Fruit fly (Drosophila melanogaster) whole organism, embryonic: ENCODE measurements around the gene AhcyL1.

ENCODE experiments used
- Abd-B ChIP-seq: fragments of 200-800 bp; sonication (Bioruptor generic); optimal IDR thresholded peaks from 2 replicates; lab custom pipeline; 2018; ENCODE audit warnings: missing biosample characterization, mild to moderate bottlenecking, missing genetic modification characterization, moderate library complexity
- Aef1 ChIP-seq: fragments of 200-800 bp; sonication (Bioruptor generic); IDR thresholded peaks from 3 replicates; pipeline ENCODE4 v1.3.6; 2022; ENCODE audit warnings: missing biosample characterization, missing genetic modification characterization
- CG11695 ChIP-seq: fragments of 200-800 bp; sonication (Bioruptor generic); IDR thresholded peaks from 3 replicates; pipeline ENCODE4 v1.3.6; 2022; ENCODE audit warnings: missing biosample characterization, missing genetic modification characterization
- CG11696 ChIP-seq: fragments of 200-800 bp; sonication (Bioruptor generic); IDR thresholded peaks from 2 replicates; pipeline ENCODE4 v1.3.6; 2022; ENCODE audit warnings: missing biosample characterization, missing genetic modification characterization
- CG12155 ChIP-seq: fragments of 200-800 bp; sonication (Bioruptor generic); optimal IDR thresholded peaks from 3 replicates; lab custom pipeline; 2016; ENCODE audit warnings: missing biosample characterization, missing genetic modification characterization
- CG1233 ChIP-seq: fragments of 200-800 bp; sonication (Bioruptor generic); optimal IDR thresholded peaks from 4 replicates; lab custom pipeline; 2018; ENCODE audit warnings: missing biosample characterization, mild to moderate bottlenecking, missing genetic modification characterization
- CG12659 ChIP-seq: fragments of 200-800 bp; sonication (Bioruptor generic); optimal IDR thresholded peaks from 3 replicates; lab custom pipeline; 2017; ENCODE audit warnings: mild to moderate bottlenecking, missing biosample characterization, missing genetic modification reagents, missing genetic modification characterization
- CG14050 ChIP-seq: fragments of 200-800 bp; sonication (Bioruptor generic); IDR thresholded peaks from 3 replicates; pipeline ENCODE4 v1.3.6; 2022; ENCODE audit warnings: missing biosample characterization, missing genetic modification characterization
- CG17912 ChIP-seq: fragments of 200-800 bp; sonication (Bioruptor generic); optimal IDR thresholded peaks from 2 replicates; lab custom pipeline; 2018; ENCODE audit warnings: missing biosample characterization, mild to moderate bottlenecking, missing genetic modification characterization
- CG1792 ChIP-seq: fragments of 200-800 bp; sonication (Bioruptor generic); optimal IDR thresholded peaks from 2 replicates; lab custom pipeline; 2016; ENCODE audit warnings: missing biosample characterization, missing genetic modification characterization
- CG1832 ChIP-seq: fragments of 200-800 bp; sonication (Bioruptor generic); optimal IDR thresholded peaks from 2 replicates; lab custom pipeline; 2017; ENCODE audit warnings: missing biosample characterization, mild to moderate bottlenecking, missing genetic modification characterization, inconsistent platforms
- CG2712 ChIP-seq: fragments of 200-800 bp; optimal IDR thresholded peaks from 3 replicates; lab custom pipeline; 2019; ENCODE audit warnings: missing biosample characterization, mild to moderate bottlenecking, missing genetic modification characterization, moderate library complexity
- CG31224 ChIP-seq: fragments of 200-800 bp; sonication (Bioruptor generic); IDR thresholded peaks from 2 replicates; pipeline ENCODE4 v1.3.6; 2022; ENCODE audit warnings: missing biosample characterization, missing genetic modification characterization
- CG42726 ChIP-seq: fragments of 200-800 bp; sonication (Bioruptor generic); IDR thresholded peaks from 2 replicates; pipeline ENCODE4 v1.3.6; 2022; ENCODE audit warnings: missing biosample characterization, missing genetic modification characterization; ENCODE audit not compliant: partially characterized antibody
- CG6689 ChIP-seq: fragments of 200-800 bp; sonication (Bioruptor generic); IDR thresholded peaks from 2 replicates; pipeline ENCODE4 v1.3.6; 2022; ENCODE audit warnings: missing biosample characterization, missing genetic modification characterization
- CG6765 ChIP-seq: fragments of 200-800 bp; sonication (Bioruptor generic); optimal IDR thresholded peaks from 3 replicates; lab custom pipeline; 2017; ENCODE audit warnings: missing biosample characterization, mild to moderate bottlenecking, missing genetic modification characterization
- CG7839 ChIP-seq: fragments of 200-800 bp; sonication (Bioruptor generic); optimal IDR thresholded peaks from 3 replicates; lab custom pipeline; 2018; ENCODE audit warnings: missing biosample characterization, mild to moderate bottlenecking, missing genetic modification characterization, moderate library complexity
- CG8478 ChIP-seq: fragments of >200 bp; optimal IDR thresholded peaks from 2 replicates; lab custom pipeline; 2018
- D19A ChIP-seq: fragments of 200-800 bp; optimal IDR thresholded peaks from 3 replicates; lab custom pipeline; 2019; ENCODE audit warnings: missing biosample characterization, mild to moderate bottlenecking, missing genetic modification characterization, moderate library complexity
- Dek ChIP-seq: fragments of 200-800 bp; sonication (Bioruptor generic); optimal IDR thresholded peaks from 3 replicates; lab custom pipeline; 2019; ENCODE audit warnings: missing biosample characterization, mild to moderate bottlenecking, missing genetic modification characterization, moderate library complexity
- Doc2 ChIP-seq: fragments of 200-800 bp; sonication (Bioruptor generic); IDR thresholded peaks from 2 replicates; pipeline ENCODE4 v1.3.6; 2022; ENCODE audit warnings: missing biosample characterization, missing genetic modification characterization
- Drgx ChIP-seq: fragments of 200-800 bp; sonication (Bioruptor generic); IDR thresholded peaks from 2 replicates; pipeline ENCODE4 v1.3.6; 2022; ENCODE audit warnings: missing biosample characterization, missing genetic modification characterization
- E2f2 ChIP-seq: fragments of 200-800 bp; sonication (Bioruptor generic); IDR thresholded peaks from 2 replicates; pipeline ENCODE4 v1.3.6; 2022; ENCODE audit warnings: missing biosample characterization, missing genetic modification characterization
- Elba2 ChIP-seq: fragments of 200-800 bp; sonication (Bioruptor generic); optimal IDR thresholded peaks from 3 replicates; lab custom pipeline; 2016; ENCODE audit warnings: missing biosample characterization, missing genetic modification characterization
- Ets65A ChIP-seq: fragments of 200-800 bp; sonication (Bioruptor generic); peaks from one replicate; lab custom pipeline; 2016; ENCODE audit warnings: missing biosample characterization, missing genetic modification characterization
- GATAe ChIP-seq: fragments of 200-800 bp; sonication (Bioruptor generic); conservative IDR thresholded peaks from 2 replicates; pipeline ENCODE4 v1.3.6; 2022; ENCODE audit warnings: missing biosample characterization, missing genetic modification characterization
- H2.0 ChIP-seq: fragments of 200-800 bp; sonication (Bioruptor generic); IDR thresholded peaks from 2 replicates; pipeline ENCODE4 v1.3.6; 2022; ENCODE audit warnings: missing biosample characterization, missing genetic modification characterization
- Lim3 ChIP-seq: fragments of 200-800 bp; sonication (Bioruptor generic); IDR thresholded peaks from 2 replicates; pipeline ENCODE4 v1.3.6; 2022; ENCODE audit warnings: missing biosample characterization, missing genetic modification characterization
- Pdp1 ChIP-seq, 2 experiments: fragments of 200-800 bp; sonication (Bioruptor generic); optimal IDR thresholded peaks; 3 replicates each; lab custom pipeline; 2016; ENCODE audit warnings: missing biosample characterization in 2 of 2, missing genetic modification characterization in 2 of 2, mild to moderate bottlenecking in 1 of 2, moderate library complexity in 1 of 2
- Sox100B ChIP-seq: fragments of 200-800 bp; sonication (Bioruptor generic); optimal IDR thresholded peaks from 3 replicates; lab custom pipeline; 2018; ENCODE audit warnings: missing biosample characterization, mild to moderate bottlenecking, missing genetic modification characterization
- abd-A ChIP-seq: fragments of 200-800 bp; sonication (Bioruptor generic); optimal IDR thresholded peaks from 3 replicates; lab custom pipeline; 2019; ENCODE audit warnings: missing biosample characterization, mild to moderate bottlenecking, missing genetic modification characterization, moderate library complexity
- chm ChIP-seq: fragments of 200-800 bp; sonication (Bioruptor generic); IDR thresholded peaks from 2 replicates; pipeline ENCODE4 v1.3.6; 2022; ENCODE audit warnings: missing biosample characterization, missing genetic modification characterization
- ci ChIP-seq: fragments of 200-800 bp; sonication (Bioruptor generic); IDR thresholded peaks from 3 replicates; pipeline ENCODE4 v1.3.6; 2022; ENCODE audit warnings: missing biosample characterization, missing genetic modification characterization
- crol ChIP-seq: fragments of 200-800 bp; sonication (Bioruptor generic); IDR thresholded peaks from 2 replicates; pipeline ENCODE4 v1.3.6; 2022; ENCODE audit warnings: missing biosample characterization, missing genetic modification characterization
- danr ChIP-seq: fragments of 200-800 bp; sonication (Bioruptor generic); IDR thresholded peaks from 2 replicates; pipeline ENCODE4 v1.3.6; 2022; ENCODE audit warnings: missing biosample characterization, missing genetic modification characterization
- emc ChIP-seq: fragments of 200-800 bp; sonication (Bioruptor generic); optimal IDR thresholded peaks from 2 replicates; lab custom pipeline; 2016; ENCODE audit warnings: missing biosample characterization, missing genetic modification characterization
- eve ChIP-seq, 2 experiments: fragments of >200 bp; optimal IDR thresholded peaks; 2 replicates each; lab custom pipeline; 2017; ENCODE audit warnings: missing biosample characterization in 2 of 2, missing genetic modification characterization in 2 of 2
- ewg ChIP-seq: fragments of 200-800 bp; sonication (Bioruptor generic); optimal IDR thresholded peaks from 3 replicates; lab custom pipeline; 2017; ENCODE audit warnings: mild to moderate bottlenecking, missing biosample characterization, missing genetic modification reagents, missing genetic modification characterization
- fru ChIP-seq: fragments of >200 bp; optimal IDR thresholded peaks from 2 replicates; lab custom pipeline; 2017
- grau ChIP-seq: fragments of 200-800 bp; optimal IDR thresholded peaks from 3 replicates; lab custom pipeline; 2019; ENCODE audit warnings: missing biosample characterization, mild to moderate bottlenecking, missing genetic modification characterization, moderate library complexity
- hkb ChIP-seq, 2 experiments: fragments of 200-800 bp in 1 of 2; fragments of >200 bp in 1 of 2; sonication (Bioruptor generic) in 1 of 2; IDR thresholded peaks in 1 of 2; optimal IDR thresholded peaks in 1 of 2; 2 replicates each; pipeline versions ENCODE4 v1.3.6 to Lab custom; 2017 to 2022; ENCODE audit warnings: missing biosample characterization in 1 of 2, missing genetic modification characterization in 1 of 2
- insv ChIP-seq, 2 experiments: fragments of 200-800 bp; sonication (Bioruptor generic); optimal IDR thresholded peaks; 3 replicates each; lab custom pipeline; 2016 to 2018; ENCODE audit warnings: missing biosample characterization in 2 of 2, missing genetic modification characterization in 2 of 2
- nerfin-1 ChIP-seq: fragments of 200-800 bp; sonication (Bioruptor generic); optimal IDR thresholded peaks from 3 replicates; lab custom pipeline; 2019; ENCODE audit warnings: missing biosample characterization, mild to moderate bottlenecking, missing genetic modification characterization, moderate library complexity
- rib ChIP-seq: fragments of 200-800 bp; sonication (Bioruptor generic); IDR thresholded peaks from 2 replicates; pipeline ENCODE4 v1.3.6; 2022; ENCODE audit warnings: missing biosample characterization, missing genetic modification characterization
- seq ChIP-seq: fragments of 200-800 bp; sonication (Bioruptor generic); IDR thresholded peaks from 2 replicates; pipeline ENCODE4 v1.3.6; 2022; ENCODE audit warnings: missing biosample characterization, missing genetic modification characterization
- sima ChIP-seq: fragments of 200-800 bp; sonication (Bioruptor generic); optimal IDR thresholded peaks from 2 replicates; lab custom pipeline; 2016; ENCODE audit warnings: missing biosample characterization, missing genetic modification characterization
- sisA ChIP-seq: fragments of 200-800 bp; sonication (Bioruptor generic); IDR thresholded peaks from 2 replicates; pipeline ENCODE4 v1.3.6; 2022; ENCODE audit warnings: missing biosample characterization, missing genetic modification characterization
- sr ChIP-seq: fragments of 200-800 bp; sonication (Bioruptor generic); IDR thresholded peaks from 3 replicates; pipeline ENCODE4 v1.3.6; 2022; ENCODE audit warnings: missing biosample characterization, missing genetic modification characterization
- tap ChIP-seq: fragments of 200-800 bp; optimal IDR thresholded peaks from 3 replicates; lab custom pipeline; 2019; ENCODE audit warnings: missing biosample characterization, mild to moderate bottlenecking, missing genetic modification characterization, moderate library complexity
- tin ChIP-seq: fragments of 200-800 bp; sonication (Bioruptor generic); optimal IDR thresholded peaks from 3 replicates; lab custom pipeline; 2016; ENCODE audit warnings: missing biosample characterization, missing genetic modification characterization

Gene AhcyL1

DNA sequence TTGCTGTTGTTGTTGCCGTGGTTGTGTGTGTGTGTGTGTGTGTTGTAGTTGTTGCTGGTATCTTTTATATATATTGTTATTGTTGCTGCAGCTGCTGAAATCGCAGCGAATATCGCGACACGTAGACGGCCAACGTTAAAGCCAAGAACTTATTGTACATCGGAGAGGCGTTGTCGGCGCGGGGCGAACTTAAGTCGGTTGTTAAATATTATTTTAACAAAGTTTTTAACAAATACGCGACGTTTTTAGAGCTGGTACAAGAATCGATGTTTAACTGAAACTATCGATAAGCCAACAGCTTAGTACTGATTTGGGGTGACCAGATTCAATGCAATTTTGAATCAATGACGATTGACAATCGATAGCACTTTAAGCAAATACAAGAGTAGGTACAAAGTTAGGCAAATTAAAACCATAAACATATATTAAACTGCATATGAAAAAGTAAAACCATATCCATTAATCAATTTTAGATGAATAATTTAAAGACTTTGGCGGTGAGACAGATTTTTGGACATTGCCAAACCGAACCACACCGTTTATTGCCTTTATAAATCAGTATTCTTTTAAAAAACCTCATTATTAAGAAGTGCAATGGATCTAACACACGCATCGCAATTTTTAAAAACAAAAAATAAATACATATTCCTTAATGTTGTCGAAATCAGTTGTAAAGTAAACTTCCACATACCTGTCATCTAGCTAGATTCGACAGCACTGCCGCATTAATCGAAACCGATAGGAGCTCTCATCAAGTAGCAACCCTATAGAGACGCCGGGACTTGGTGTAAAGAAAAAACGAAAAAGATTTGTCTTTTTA, 5.6 kb downstream of the AhcyL1 start, which contains the start of the genes Mrtf and Non2 (continued):
- TF ChIP-seq CG2712 (tag; lab: Kevin White, UChicago) (peak; percentile 73), CG11696 (GFP tag; lab: Robert Waterston, UW) (0 out of 2 replicates have a peak, but pooled peaks have one; percentile 14), CG31224 (no peak), CG42726 (GFP tag; lab: Robert Waterston, UW) (no peak), Sox100B (peak; percentile 47), CG6765 (GFP tag; lab: Kevin White, UChicago) (no peak), sisA (GFP tag; lab: Robert Waterston, UW) (peak; percentile 57), CG17912 (GFP tag; lab: Kevin White, UChicago) (no peak), Ets65A (GFP tag; lab: Kevin White, UChicago) (peak; percentile 96), sima (peak; percentile 4), Dek (tag; lab: Kevin White, UChicago) (peak; percentile 50), fru (lab: Kevin White, UChicago) (no peak), H2.0 (GFP tag; lab: Robert Waterston, UW) (no peak), CG1792 (GFP tag; lab: Kevin White, UChicago) (no peak), sr (no peak), Aef1 (GFP tag; lab: Robert Waterston, UW) (peak; percentile 57; the same call in 2 of the 3 replicates), GATAe (GFP tag; lab: Robert Waterston, UW) (no peak), tap (tag; lab: Kevin White, UChicago) (no peak), emc (GFP tag; lab: Kevin White, UChicago) (peak; percentile 35), CG14050 (GFP tag; lab: Robert Waterston, UW) (no peak; the same call in 2 of the 3 replicates), CG7839 (tag; lab: Kevin White, UChicago) (peak; percentile 62), seq (no peak), Doc2 (GFP tag; lab: Robert Waterston, UW) (no peak), D19A (tag; lab: Kevin White, UChicago) (peak; percentile 4), CG12659 (GFP tag; lab: Kevin White, UChicago) (peak; percentile 75), CG1832 (GFP tag; lab: Kevin White, UChicago) (no peak), Lim3 (GFP tag; lab: Robert Waterston, UW) (no peak), crol (GFP tag; lab: Robert Waterston, UW) (no peak), CG11695 (GFP tag; lab: Robert Waterston, UW) (0 out of 3 replicates have a peak, but pooled peaks have one; percentile 45), CG8478 (lab: Kevin White, UChicago) (no peak)

DNA sequence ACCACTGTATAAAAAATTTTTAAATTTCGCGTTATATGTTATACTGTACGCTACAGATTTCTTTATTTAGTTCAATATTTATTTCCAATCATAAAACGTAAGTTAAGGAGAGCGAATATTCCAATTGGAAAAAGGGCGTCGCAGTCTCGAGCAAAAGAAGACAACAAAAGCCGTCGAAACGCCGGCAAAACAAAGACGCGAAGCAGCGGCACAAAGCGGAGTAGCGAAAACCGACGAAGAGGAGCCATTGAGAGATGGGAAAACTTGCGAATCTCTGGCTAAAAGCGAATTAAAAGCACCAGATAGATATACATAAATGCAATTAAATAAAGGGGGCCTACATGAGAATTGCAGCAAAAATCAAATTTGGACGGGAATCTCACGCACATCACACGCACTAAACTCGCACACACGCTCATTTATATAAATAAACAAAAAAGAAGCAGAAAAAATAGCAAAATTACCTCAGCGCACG, 6.3 kb downstream of the AhcyL1 start:
- TF ChIP-seq ewg (no peak), CG1233 (GFP tag; lab: Kevin White, UChicago) (no peak), Elba2 (GFP tag; lab: Kevin White, UChicago) (peak; percentile 57), danr (GFP tag; lab: Robert Waterston, UW) (no peak), hkb (optimal IDR thresholded peaks at IDR 0.05; lab: Kevin White, UChicago) (no peak), hkb (GFP tag; IDR thresholded peaks at IDR 0.05; lab: Robert Waterston, UW) (no peak), CG12155 (GFP tag; lab: Kevin White, UChicago) (no peak), abd-A (tag; lab: Kevin White, UChicago) (no peak), Drgx (GFP tag; lab: Robert Waterston, UW) (0 out of 2 replicates have a peak, but pooled peaks have one; percentile 4), CG6689 (GFP tag; lab: Robert Waterston, UW) (no peak), nerfin-1 (tag; lab: Kevin White, UChicago) (no peak), ci (0 out of 3 replicates have a peak, but pooled peaks have one; percentile 15), Pdp1 (GFP tag; optimal IDR thresholded peaks at IDR 0.05; lab: Kevin White, UChicago) (peak in 1 of 2 experiments; percentile 59), crol (GFP tag; lab: Robert Waterston, UW) (no peak), insv (GFP tag; optimal IDR thresholded peaks at IDR 0.05; lab: Kevin White, UChicago) (peak in 1 of 2 experiments; percentile 87), grau (tag; lab: Kevin White, UChicago) (peak; percentile 44), Abd-B (GFP tag; lab: Kevin White, UChicago) (no peak), rib (peak; percentile 44; the same call in 1 of the 2 replicates), eve (GFP tag; optimal IDR thresholded peaks at IDR 0.05; lab: Kevin White, UChicago) (no peak), E2f2 (no peak), chm (GFP tag; lab: Robert Waterston, UW) (no peak), tin (no peak)
